Worm (Caenorhabditis elegans) whole organism, L2 larva: ENCODE measurements around the gene C01G6.4.

Source experiments
- ama-1 ChIP-seq: fragments of 150-350 bp; optimal IDR thresholded peaks from 2 replicates; lab custom pipeline; 2018; ENCODE audit warnings: inconsistent platforms
- ceh-16 ChIP-seq: fragments of 150-350 bp; optimal IDR thresholded peaks from 2 replicates; lab custom pipeline; 2014; ENCODE audit warnings: missing biosample characterization, missing genetic modification characterization
- elt-1 ChIP-seq: fragments of 150-350 bp; optimal IDR thresholded peaks from 2 replicates; lab custom pipeline; 2014; ENCODE audit warnings: missing biosample characterization, missing genetic modification characterization
- elt-3 ChIP-seq: sonication (generic microtip); optimal IDR thresholded peaks from 2 replicates; lab custom pipeline; 2017; ENCODE audit warnings: missing biosample characterization, missing genetic modification characterization
- fos-1 ChIP-seq: fragments of 150-350 bp; optimal IDR thresholded peaks from 2 replicates; lab custom pipeline; 2014; ENCODE audit warnings: missing biosample characterization, missing genetic modification characterization
- nhr-12 ChIP-seq: fragments of 150-350 bp; optimal IDR thresholded peaks from 2 replicates; lab custom pipeline; 2014; ENCODE audit warnings: missing biosample characterization, missing genetic modification characterization
- nhr-237 ChIP-seq: fragments of 150-350 bp; optimal IDR thresholded peaks from 2 replicates; lab custom pipeline; 2014; ENCODE audit warnings: missing biosample characterization, missing genetic modification characterization

- TF ChIP-seq fos-1 (tag; lab: Kevin White, UChicago): no peak
- TF ChIP-seq elt-3 (tag; lab: Kevin White, UChicago): no peak
- TF ChIP-seq elt-1 (tag; lab: Kevin White, UChicago): no peak
- no peak for TF ChIP-seq ceh-16 (tag; lab: Kevin White, UChicago)
- TF ChIP-seq ama-1: no peak
- TF ChIP-seq nhr-12 (tag; lab: Kevin White, UChicago): no peak
- no peak for TF ChIP-seq nhr-237
Observed at ce11 chrII:9246648-9247047, 26.2 kb downstream of the C01G6.4 start, which contains the start of gene T26C5.5.
